Worm (Caenorhabditis elegans): ENCODE measurements around the gene oig-2.

The oig-2 gene

DNA sequence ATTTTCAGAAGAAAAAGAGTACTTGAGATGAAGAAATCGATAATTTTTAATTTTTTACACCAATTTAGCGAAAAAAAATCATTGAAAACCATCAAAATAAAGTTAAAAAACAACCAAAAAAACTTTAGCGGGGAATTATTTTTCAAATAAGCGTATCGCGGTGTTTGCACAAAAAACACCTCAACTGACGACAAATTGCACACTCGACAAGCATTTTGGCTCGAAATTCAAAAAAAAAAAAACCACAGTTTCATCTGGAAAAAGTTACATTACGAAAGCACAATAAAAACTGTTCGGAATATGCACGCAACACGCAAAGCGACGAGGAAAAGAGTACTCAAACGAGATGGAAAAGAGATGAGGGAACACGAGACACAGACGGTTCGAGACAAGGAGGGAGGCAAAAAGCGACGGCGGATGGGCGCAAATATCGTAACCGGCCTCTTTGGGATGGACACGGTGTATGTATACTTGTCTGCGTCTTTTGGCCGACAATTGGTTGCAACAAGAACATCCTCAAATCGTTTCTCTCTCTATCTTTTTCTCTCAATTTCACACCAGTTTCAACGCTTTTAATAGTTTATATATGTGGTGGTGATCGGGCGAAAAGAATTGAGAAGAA, 22.7 kb upstream of the oig-2 start (continued):
- TF ChIP-seq F10B5.3 (tag; optimal IDR thresholded peaks at IDR 0.05) (no peak), mdl-1 (tag; optimal IDR thresholded peaks at IDR 0.05) (peak; percentile 39 to 64), nhr-11 (tag; optimal IDR thresholded peaks at IDR 0.05) (peak; percentile 21), ZK337.2 (GFP tag; IDR thresholded peaks at IDR 0.05) (no peak), daf-12 (tag; optimal IDR thresholded peaks at IDR 0.05) (no peak), aha-1 (tag) (peak; percentile 16), daf-19 (GFP tag; conservative IDR thresholded peaks at IDR 0.05) (no peak), saeg-2 (GFP tag; IDR thresholded peaks at IDR 0.05) (no peak), nhr-10 (tag; optimal IDR thresholded peaks at IDR 0.05) (no peak), mdt-29 (GFP tag; IDR thresholded peaks at IDR 0.05) (no peak), hlh-30 (tag; optimal IDR thresholded peaks at IDR 0.05; ENCODE audit: insufficient read depth) (peak; percentile 57), nhr-25 (tag; optimal IDR thresholded peaks at IDR 0.05; ENCODE audit: borderline replicate concordance, insufficient read depth) (peak; percentile 82), snpc-4 (tag; optimal IDR thresholded peaks at IDR 0.05) (no peak), ceh-20 (GFP tag; IDR thresholded peaks at IDR 0.05) (no peak), madf-9 (GFP tag; conservative IDR thresholded peaks at IDR 0.05) (no peak), aly-2 (tag; optimal IDR thresholded peaks at IDR 0.05) (no peak), lin-38 (GFP tag; IDR thresholded peaks at IDR 0.05) (peak; percentile 27; the same call in 1 of the 2 replicates), nhr-28 (tag; optimal IDR thresholded peaks at IDR 0.05) (peak; percentile 66), daf-8 (GFP tag; IDR thresholded peaks at IDR 0.05) (no peak), zfp-2 (tag; optimal IDR thresholded peaks at IDR 0.05) (no peak), lin-29 (GFP tag; IDR thresholded peaks at IDR 0.05) (no peak), dmd-6 (GFP tag; IDR thresholded peaks at IDR 0.05) (peak; percentile 41; the same call in 1 of the 2 replicates), sdz-12 (GFP tag; optimal IDR thresholded peaks at IDR 0.05) (no peak), gei-8 (GFP tag; optimal IDR thresholded peaks at IDR 0.05) (no peak), ceh-82 (tag; optimal IDR thresholded peaks at IDR 0.05) (no peak), egl-27 (tag; optimal IDR thresholded peaks at IDR 0.05) (no peak), lir-3 (tag; optimal IDR thresholded peaks at IDR 0.05) (no peak), hif-1 (tag; optimal IDR thresholded peaks at IDR 0.05) (peak in 1 of 2 experiments; percentile 49), Y75B8A.6 (GFP tag; IDR thresholded peaks at IDR 0.05) (no peak), hmg-1.1 (GFP tag; IDR thresholded peaks at IDR 0.05) (peak; percentile 35; the same call in 1 of the 2 replicates), Y48G9A.11 (GFP tag; IDR thresholded peaks at IDR 0.05) (no peak), tag-97 (GFP tag; IDR thresholded peaks at IDR 0.05) (no peak), attf-4 (tag; optimal IDR thresholded peaks at IDR 0.05) (no peak), snpc-1.2 (GFP tag; IDR thresholded peaks at IDR 0.05) (no peak), ama-1 (optimal IDR thresholded peaks at IDR 0.05) (no peak), cey-2 (tag; optimal IDR thresholded peaks at IDR 0.05; ENCODE audit: borderline replicate concordance, insufficient read depth) (no peak), ceh-44 (GFP tag; IDR thresholded peaks at IDR 0.05) (no peak), Y105C5A.15 (GFP tag; IDR thresholded peaks at IDR 0.05) (no peak), ctbp-1 (GFP tag; IDR thresholded peaks at IDR 0.05) (no peak), nhr-77 (tag; optimal IDR thresholded peaks at IDR 0.05) (peak; percentile 57), dpl-1 (GFP tag; optimal IDR thresholded peaks at IDR 0.05) (peak; percentile 40), zip-2 (tag; optimal IDR thresholded peaks at IDR 0.05) (no peak), arid-1 (GFP tag; conservative IDR thresholded peaks at IDR 0.05) (no peak), lin-1 (GFP tag; IDR thresholded peaks at IDR 0.05) (no peak), lin-13 (GFP tag; optimal IDR thresholded peaks at IDR 0.05) (no peak), ceh-32 (tag; optimal IDR thresholded peaks at IDR 0.05; ENCODE audit: poor library complexity) (no peak), fkh-10 (GFP tag; optimal IDR thresholded peaks at IDR 0.05) (no peak), ztf-7 (tag; optimal IDR thresholded peaks at IDR 0.05) (no peak), Y5F2A.4 (GFP tag; optimal IDR thresholded peaks at IDR 0.05) (no peak), hlh-11 (tag; optimal IDR thresholded peaks at IDR 0.05) (peak; percentile 75), T26A8.4 (GFP tag; IDR thresholded peaks at IDR 0.05) (no peak)

Measured in whole organism, L4 larva.